Fruit fly (Drosophila melanogaster): ENCODE measurements around the gene CG2246.

The CG2246 gene

DNA sequence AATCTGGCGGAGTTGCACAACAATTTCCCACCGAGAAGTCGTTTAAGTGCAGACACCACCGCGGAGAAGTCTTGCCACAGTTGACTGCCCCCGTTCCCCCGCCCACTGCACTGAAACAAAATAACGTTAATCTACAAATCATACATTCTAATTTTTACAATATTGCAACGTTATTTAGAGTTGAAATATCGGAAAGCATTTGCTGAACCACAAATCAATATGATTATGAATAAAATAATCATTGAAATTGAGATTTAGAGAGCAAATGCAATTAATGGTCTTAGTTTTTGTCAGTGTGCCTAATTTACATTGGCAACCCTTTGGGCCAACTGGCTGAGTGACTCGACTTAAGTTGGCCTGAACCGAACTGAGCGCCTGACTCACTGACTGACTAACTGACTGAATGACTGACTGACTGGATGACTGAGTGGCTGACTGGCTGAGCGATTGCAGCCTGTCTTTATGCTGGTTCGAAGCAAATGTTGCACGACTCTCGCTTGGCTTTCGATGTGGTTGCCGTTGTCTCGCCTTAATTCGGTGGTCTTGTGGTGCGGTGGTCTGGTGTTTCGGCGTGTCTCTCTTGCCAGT is 30.6 kb downstream of the CG2246 start (continued):
- no peak for TF ChIP-seq CG11085 (GFP tag; IDR thresholded peaks at IDR 0.05)
- TF ChIP-seq inv (GFP tag; IDR thresholded peaks at IDR 0.05; ENCODE audit: partially characterized antibody) = no peak
- TF ChIP-seq ken (GFP tag; IDR thresholded peaks at IDR 0.05) = peak; percentile 62; the same call in 1 of the 3 replicates
- no peak for TF ChIP-seq z (GFP tag; IDR thresholded peaks at IDR 0.05)
- TF ChIP-seq bigmax (GFP tag; optimal IDR thresholded peaks at IDR 0.05) = no peak
- TF ChIP-seq gsb (GFP tag; IDR thresholded peaks at IDR 0.05) = peak; percentile 67
- no peak for TF ChIP-seq sna (GFP tag; IDR thresholded peaks at IDR 0.05; ENCODE audit: partially characterized antibody)
- peak; percentile 61; the same call in 1 of the 3 replicates for TF ChIP-seq CG2199 (GFP tag; IDR thresholded peaks at IDR 0.05)
- TF ChIP-seq CG4282 (GFP tag; optimal IDR thresholded peaks at IDR 0.05) = no peak
- no peak for TF ChIP-seq Elba2 (GFP tag; optimal IDR thresholded peaks at IDR 0.05)
- TF ChIP-seq ind (GFP tag; optimal IDR thresholded peaks at IDR 0.05) = peak; percentile 74
- peak; percentile 52 for TF ChIP-seq Antp (GFP tag; optimal IDR thresholded peaks at IDR 0.05)
- TF ChIP-seq org-1 (GFP tag; optimal IDR thresholded peaks at IDR 0.05) = peak; percentile 61
- TF ChIP-seq CG9609 (GFP tag; optimal IDR thresholded peaks at IDR 0.05) = peak; percentile 46
- TF ChIP-seq wor (GFP tag; IDR thresholded peaks at IDR 0.05) = peak; percentile 70
- no peak for TF ChIP-seq usp (GFP tag; optimal IDR thresholded peaks at IDR 0.05)
- no peak for TF ChIP-seq B-H2 (GFP tag; optimal IDR thresholded peaks at IDR 0.05)
- TF ChIP-seq CG14050 (GFP tag; IDR thresholded peaks at IDR 0.05) = peak; percentile 62; the same call in 2 of the 3 replicates
- TF ChIP-seq ham (GFP tag; IDR thresholded peaks at IDR 0.05) = no peak
- TF ChIP-seq CG14860 (GFP tag; IDR thresholded peaks at IDR 0.05; ENCODE audit: partially characterized antibody) = no peak
- TF ChIP-seq NC2β (GFP tag; optimal IDR thresholded peaks at IDR 0.05) = peak; percentile 62
- peak; percentile 24 for TF ChIP-seq btn (GFP tag; optimal IDR thresholded peaks at IDR 0.05)
- TF ChIP-seq CG11560 (tag; IDR thresholded peaks at IDR 0.05) = no peak; the same call in 2 of the 3 replicates
- peak; percentile 79 for TF ChIP-seq CG30403 (GFP tag; optimal IDR thresholded peaks at IDR 0.05)
- no peak for TF ChIP-seq cg (GFP tag; optimal IDR thresholded peaks at IDR 0.05)
- peak; percentile 89 for TF ChIP-seq ci (GFP tag; IDR thresholded peaks at IDR 0.05)
- peak; percentile 73 for TF ChIP-seq Nf-YA (GFP tag; IDR thresholded peaks at IDR 0.05)
- no peak for TF ChIP-seq Dp (GFP tag; optimal IDR thresholded peaks at IDR 0.05)
- TF ChIP-seq MTF-1 (GFP tag; optimal IDR thresholded peaks at IDR 0.05; ENCODE audit: borderline replicate concordance) = peak; percentile 37
- TF ChIP-seq vvl (GFP tag; IDR thresholded peaks at IDR 0.05) = peak; percentile 91
- TF ChIP-seq Oli (tag; optimal IDR thresholded peaks at IDR 0.05) = peak; percentile 87
- TF ChIP-seq dimm (GFP tag; IDR thresholded peaks at IDR 0.05) = peak; percentile 83
- peak; percentile 90 for TF ChIP-seq esg (GFP tag; conservative IDR thresholded peaks at IDR 0.05)
- TF ChIP-seq grn (GFP tag; optimal IDR thresholded peaks at IDR 0.05) = no peak
- peak; percentile 76 for TF ChIP-seq CG17385 (GFP tag; optimal IDR thresholded peaks at IDR 0.05)
- no peak for TF ChIP-seq CG3995 (GFP tag; optimal IDR thresholded peaks at IDR 0.05)
- peak; percentile 64; the same call in 1 of the 2 replicates for TF ChIP-seq CG32532 (GFP tag; IDR thresholded peaks at IDR 0.05)
- TF ChIP-seq D19B (GFP tag; optimal IDR thresholded peaks at IDR 0.05) = no peak
- TF ChIP-seq croc (GFP tag; conservative IDR thresholded peaks at IDR 0.05) = peak; percentile 70; the same call in 2 of the 3 replicates
- no peak for TF ChIP-seq Fer2 (tag; optimal IDR thresholded peaks at IDR 0.05)
- peak; percentile 87 for TF ChIP-seq phol (tag; optimal IDR thresholded peaks at IDR 0.05)
- TF ChIP-seq CG10543 (GFP tag; optimal IDR thresholded peaks at IDR 0.05) = peak; percentile 30
- TF ChIP-seq Taf1 (GFP tag; IDR thresholded peaks at IDR 0.05) = no peak
- no peak; the same call in 1 of the 2 replicates for TF ChIP-seq Ravus (GFP tag; IDR thresholded peaks at IDR 0.05)
- no peak for TF ChIP-seq CG11504 (tag; optimal IDR thresholded peaks at IDR 0.05)
- TF ChIP-seq cad (GFP tag; optimal IDR thresholded peaks at IDR 0.05) = no peak
- TF ChIP-seq GATAe (GFP tag; conservative IDR thresholded peaks at IDR 0.05) = no peak
- TF ChIP-seq ems (GFP tag; optimal IDR thresholded peaks at IDR 0.05) = no peak
- peak; percentile 72; the same call in 2 of the 3 replicates for TF ChIP-seq CG11456 (GFP tag; IDR thresholded peaks at IDR 0.05)
- TF ChIP-seq jigr1 (GFP tag; IDR thresholded peaks at IDR 0.05) = 0 out of 3 replicates have a peak, but pooled peaks have one; percentile 35
- peak; percentile 20 for TF ChIP-seq CG18011 (GFP tag; optimal IDR thresholded peaks at IDR 0.05)

All from whole organism, embryonic.